Worm (Caenorhabditis elegans): ENCODE data around the gene Y40B10A.9.

Y40B10A.9 gene

DNA sequence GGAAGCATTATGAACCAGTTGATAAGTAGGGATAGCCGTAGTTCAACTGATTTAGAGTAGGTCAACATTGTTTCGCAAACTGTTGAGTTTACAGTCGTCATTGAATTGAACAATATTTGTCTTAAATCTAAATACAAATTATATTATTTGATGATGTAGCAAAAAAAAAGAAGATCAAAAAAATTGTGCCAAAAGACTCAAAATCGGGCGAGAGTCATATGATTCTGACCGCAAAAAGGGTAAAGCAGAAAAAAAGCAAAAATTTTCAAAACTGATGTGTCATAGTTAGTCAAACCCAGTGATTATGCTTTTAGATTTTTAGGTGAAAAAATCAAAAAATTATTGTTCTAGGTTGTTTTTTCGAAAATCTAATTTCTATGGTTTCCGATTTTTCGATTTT lies 44.9 kb downstream of the Y40B10A.9 start, which contains the start of gene srab-13:
TSS of gene srab-13 (minus strand) at position 101 of the 400 bp plus-strand sequence.
- TF ChIP-seq nhr-6 (tag; optimal IDR thresholded peaks at IDR 0.05) (no peak), mdl-1 (tag; optimal IDR thresholded peaks at IDR 0.05) (no peak), nhr-23 (tag; optimal IDR thresholded peaks at IDR 0.05) (no peak)

DNA sequence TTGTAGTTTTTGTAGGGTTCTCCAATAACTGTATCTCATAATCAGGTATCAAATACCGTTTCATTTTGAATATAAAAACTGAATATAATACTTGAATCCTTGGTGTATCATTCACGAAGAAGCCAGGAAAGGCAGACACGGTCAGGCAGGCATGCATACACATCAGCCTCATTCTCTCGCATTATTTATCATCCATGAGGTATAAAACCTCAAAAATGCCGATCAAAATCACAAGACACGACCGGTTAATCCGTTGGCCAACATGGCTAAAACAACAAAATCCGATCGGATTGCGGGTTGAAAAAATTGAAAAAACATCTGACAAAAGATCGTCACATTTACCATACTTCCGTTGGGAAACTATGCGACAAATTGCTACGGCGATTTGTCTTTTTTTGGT lies 50.3 kb downstream of the Y40B10A.9 start, which contains the start of gene F59A7.5:
TSS of gene F59A7.5 (plus strand) at position 301 of the 400 bp plus-strand sequence.
- no peak for TF ChIP-seq unc-55 (GFP tag; optimal IDR thresholded peaks at IDR 0.05)
- TF ChIP-seq R02D3.7 (tag; optimal IDR thresholded peaks at IDR 0.05), result no peak
- TF ChIP-seq lin-13 (GFP tag; optimal IDR thresholded peaks at IDR 0.05), result no peak

DNA sequence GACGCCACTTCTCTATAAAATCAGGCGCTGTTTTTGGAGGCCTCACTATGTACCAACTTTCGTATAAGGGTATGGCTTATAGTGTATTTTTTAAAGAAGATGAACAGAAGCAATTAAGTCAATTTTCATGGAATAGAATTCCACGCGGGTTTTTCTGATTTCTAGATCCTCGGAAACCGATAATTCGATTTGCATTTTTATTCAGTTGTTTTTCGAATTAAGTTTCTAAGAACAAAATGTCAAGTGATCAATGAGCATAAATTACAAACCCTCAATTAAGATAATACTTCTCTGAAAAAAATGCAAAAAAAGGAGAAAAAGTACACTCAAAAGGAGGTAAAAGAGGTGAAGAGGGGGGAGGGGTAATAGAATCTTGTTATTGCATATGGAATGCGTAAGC lies 51.4 kb downstream of the Y40B10A.9 start:
- TF ChIP-seq aly-2 (tag; optimal IDR thresholded peaks at IDR 0.05), result no peak
- TF ChIP-seq lin-39 (tag; optimal IDR thresholded peaks at IDR 0.05), result no peak
- TF ChIP-seq elt-1 (tag; optimal IDR thresholded peaks at IDR 0.05), result no peak
- no peak for TF ChIP-seq nhr-77 (tag; optimal IDR thresholded peaks at IDR 0.05)
- TF ChIP-seq egl-27 (tag; optimal IDR thresholded peaks at IDR 0.05), result no peak
- no peak for TF ChIP-seq nhr-21 (tag; optimal IDR thresholded peaks at IDR 0.05)
- TF ChIP-seq ztf-11 (tag; optimal IDR thresholded peaks at IDR 0.05), result no peak
- no peak for TF ChIP-seq unc-39 (tag; optimal IDR thresholded peaks at IDR 0.05)
- TF ChIP-seq R02D3.7 (tag; optimal IDR thresholded peaks at IDR 0.05), result no peak
- TF ChIP-seq F13H6.1 (tag; optimal IDR thresholded peaks at IDR 0.05), result no peak
- TF ChIP-seq nhr-23 (tag; optimal IDR thresholded peaks at IDR 0.05), result no peak
- no peak for TF ChIP-seq lsy-2 (tag; optimal IDR thresholded peaks at IDR 0.05)
- no peak for TF ChIP-seq mdl-1 (tag; optimal IDR thresholded peaks at IDR 0.05)
- no peak for TF ChIP-seq mab-5 (tag; optimal IDR thresholded peaks at IDR 0.05)
- TF ChIP-seq nhr-11 (tag; optimal IDR thresholded peaks at IDR 0.05), result no peak
- TF ChIP-seq fos-1 (tag; optimal IDR thresholded peaks at IDR 0.05), result no peak
- no peak for TF ChIP-seq lin-13 (GFP tag; optimal IDR thresholded peaks at IDR 0.05)
- no peak for TF ChIP-seq dmd-4 (tag; optimal IDR thresholded peaks at IDR 0.05)
